Fruit fly (Drosophila melanogaster) whole organism: ENCODE data around the gene CG5556.

Experiments
- pan ChIP-seq: fragments of >200 bp; optimal IDR thresholded peaks from 2 replicates; lab custom pipeline; 2017
- psq ChIP-seq: fragments of >200 bp; optimal IDR thresholded peaks from 2 replicates; lab custom pipeline; 2017
- usp ChIP-seq: fragments of >200 bp; optimal IDR thresholded peaks from 2 replicates; lab custom pipeline; 2017; ENCODE audit warnings: missing biosample characterization, missing genetic modification characterization, mixed read lengths

- TF ChIP-seq psq, result no peak
- no peak for TF ChIP-seq usp (GFP tag; lab: Kevin White, UChicago)
- no peak for TF ChIP-seq pan
These were observed 8.6 kb downstream of the CG5556 start, which contains the start of the genes CG33922 and Cdlc2 for dm6 chr2L:1344071-1344470.
